Fruit fly (Drosophila melanogaster): Measurements from ENCODE around the gene CG13640.

DNA sequence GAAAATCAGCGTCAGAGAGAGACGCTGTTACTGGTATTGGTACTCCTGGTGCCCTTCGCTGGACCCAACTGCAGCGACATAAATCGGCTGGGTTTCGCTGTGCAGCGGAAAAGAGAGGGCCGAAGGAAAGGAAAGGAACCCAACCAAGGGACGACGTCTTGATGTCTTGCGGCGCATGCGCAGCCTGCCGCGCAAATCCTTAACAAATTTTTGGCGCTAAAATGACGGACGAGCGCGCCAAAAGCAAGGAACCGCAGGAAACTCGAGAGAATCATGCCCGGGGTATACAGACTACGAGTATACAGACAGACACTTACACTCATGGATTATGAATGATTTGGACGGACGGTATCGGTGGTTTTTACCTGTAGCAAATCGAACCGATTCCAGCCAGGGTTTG, 5.0 kb upstream of the CG13640 start:
- no peak for TF ChIP-seq psq (optimal IDR thresholded peaks at IDR 0.05)
- no peak for TF ChIP-seq insv (optimal IDR thresholded peaks at IDR 0.05)
- no peak for TF ChIP-seq ttk (optimal IDR thresholded peaks at IDR 0.05)

Data from Kc167 (cell line).